Fruit fly (Drosophila melanogaster) ovary, adult (tissue): ENCODE data around the gene Dcr-1.

Source experiments
- CG17801 ChIP-seq: fragments of 200-800 bp; optimal IDR thresholded peaks from 2 replicates; lab custom pipeline; 2019; ENCODE audit warnings: missing biosample characterization, mild to moderate bottlenecking, missing genetic modification characterization, moderate library complexity; ENCODE audit not compliant: partially characterized antibody

Dcr-1 gene

dm6 chr3R:22726031-22726770, 14.7 kb downstream of the Dcr-1 start, which contains the start of gene RNF220:
Gene RNF220 (minus strand): TSS chr3R:22726414.
- TF ChIP-seq CG17801 (GFP tag; lab: Kevin White, UChicago): no peak

- TF ChIP-seq CG17801 (GFP tag; lab: Kevin White, UChicago): peak; percentile 66
Observed at dm6 chr3R:22724149-22724973, 16.5 kb downstream of the Dcr-1 start, which contains the start of gene Irp-1A. Gene Irp-1A (minus strand): TSS chr3R:22724587.

- peak; percentile 57 for TF ChIP-seq CG17801 (GFP tag; lab: Kevin White, UChicago)
Observed at dm6 chr3R:22720808-22721306, 20.0 kb downstream of the Dcr-1 start, which contains the start of gene wge. Gene wge (minus strand): TSS chr3R:22721150.

dm6 chr3R:22719607-22719949, 21.3 kb downstream of the Dcr-1 start:
- no peak for TF ChIP-seq CG17801 (GFP tag; lab: Kevin White, UChicago)

- TF ChIP-seq CG17801 (GFP tag; lab: Kevin White, UChicago): no peak
Observed at dm6 chr3R:22718937-22719606, 21.8 kb downstream of the Dcr-1 start.

- no peak for TF ChIP-seq CG17801 (GFP tag; lab: Kevin White, UChicago)
Observed at dm6 chr3R:22718401-22718800, 22.5 kb downstream of the Dcr-1 start.

- TF ChIP-seq CG17801 (GFP tag; lab: Kevin White, UChicago): no peak
Observed at dm6 chr3R:22717863-22718262, 23.0 kb downstream of the Dcr-1 start.

dm6 chr3R:22710662-22711061, 30.2 kb downstream of the Dcr-1 start, which contains the start of gene CG4907:
Gene CG4907 (minus strand): TSS chr3R:22710762.
- no peak for TF ChIP-seq CG17801 (GFP tag; lab: Kevin White, UChicago)

dm6 chr3R:22707178-22707577, 33.7 kb downstream of the Dcr-1 start, which contains the start of gene CG13842:
Gene CG13842 (minus strand): TSS chr3R:22707278.
- no peak for TF ChIP-seq CG17801 (GFP tag; lab: Kevin White, UChicago)

dm6 chr3R:22701793-22702192, 39.1 kb downstream of the Dcr-1 start, which contains the start of the genes CG6972 and CCAP:
Gene CG6972 (plus strand): TSS chr3R:22702007.
Gene CCAP (minus strand): TSS chr3R:22702084.
- TF ChIP-seq CG17801 (GFP tag; lab: Kevin White, UChicago): no peak

- TF ChIP-seq CG17801 (GFP tag; lab: Kevin White, UChicago): no peak
Observed at dm6 chr3R:22698208-22698607, 42.7 kb downstream of the Dcr-1 start, which contains the start of gene Cyp6d4. Gene Cyp6d4 (plus strand): TSS chr3R:22698319.

dm6 chr3R:22694659-22695058, 46.2 kb downstream of the Dcr-1 start, which contains the start of gene cd:
Gene cd (plus strand): TSS chr3R:22694959.
- TF ChIP-seq CG17801 (GFP tag; lab: Kevin White, UChicago): no peak

- TF ChIP-seq CG17801 (GFP tag; lab: Kevin White, UChicago): peak; percentile 92
Observed at dm6 chr3R:22690311-22690710, 50.6 kb downstream of the Dcr-1 start, which contains the start of the genes wfs1 and Nup133. Gene wfs1 (minus strand): TSS chr3R:22690380. Gene Nup133 (plus strand): TSS chr3R:22690607.

dm6 chr3R:22686336-22686874, 54.5 kb downstream of the Dcr-1 start, which contains the start of the genes Gclm and CG17625:
Gene Gclm (minus strand): TSS chr3R:22686510.
Gene CG17625 (plus strand): TSS chr3R:22686849.
- TF ChIP-seq CG17801 (GFP tag; lab: Kevin White, UChicago): peak; percentile 83
